Worm (Caenorhabditis elegans): ENCODE measurements around the gene R13H4.6.

The R13H4.6 gene

ce11 chrV:11857756-11858155, 5.2 kb upstream of the R13H4.6 start:
- TF ChIP-seq hmg-4 (GFP tag; optimal IDR thresholded peaks at IDR 0.05) (no peak), F13C5.2 (tag; optimal IDR thresholded peaks at IDR 0.05) (no peak), tra-4 (tag; optimal IDR thresholded peaks at IDR 0.05) (no peak), hnd-1 (tag; optimal IDR thresholded peaks at IDR 0.05) (no peak), B0310.2 (tag; optimal IDR thresholded peaks at IDR 0.05) (no peak), tbx-11 (GFP tag; IDR thresholded peaks at IDR 0.05) (no peak), flt-1 (GFP tag; IDR thresholded peaks at IDR 0.05) (no peak)

- TF ChIP-seq scrt-1 (GFP tag; IDR thresholded peaks at IDR 0.05): no peak
- no peak for TF ChIP-seq hmg-4 (GFP tag; optimal IDR thresholded peaks at IDR 0.05)
- no peak for TF ChIP-seq hnd-1 (tag; optimal IDR thresholded peaks at IDR 0.05)
- TF ChIP-seq F13C5.2 (tag; optimal IDR thresholded peaks at IDR 0.05): no peak
- TF ChIP-seq flt-1 (GFP tag; IDR thresholded peaks at IDR 0.05): no peak
- TF ChIP-seq aly-1 (tag; optimal IDR thresholded peaks at IDR 0.05): no peak
- TF ChIP-seq ets-7 (tag; optimal IDR thresholded peaks at IDR 0.05): no peak
- TF ChIP-seq pes-1 (GFP tag; IDR thresholded peaks at IDR 0.05): no peak
- no peak for TF ChIP-seq ceh-36 (tag; optimal IDR thresholded peaks at IDR 0.05)
- no peak for TF ChIP-seq ceh-13 (GFP tag; optimal IDR thresholded peaks at IDR 0.05)
- TF ChIP-seq tbx-37 (GFP tag; conservative IDR thresholded peaks at IDR 0.05): no peak
- no peak for TF ChIP-seq tra-4 (tag; optimal IDR thresholded peaks at IDR 0.05)
- no peak for TF ChIP-seq ama-1 (optimal IDR thresholded peaks at IDR 0.05)
- no peak for TF ChIP-seq B0310.2 (tag; optimal IDR thresholded peaks at IDR 0.05)
- TF ChIP-seq hmbx-1 (tag; optimal IDR thresholded peaks at IDR 0.05): no peak
- no peak for TF ChIP-seq sea-1 (GFP tag; conservative IDR thresholded peaks at IDR 0.05)
Measured at ce11 chrV:11858299-11858698, 4.6 kb upstream of the R13H4.6 start.

- TF ChIP-seq hmg-4 (GFP tag; optimal IDR thresholded peaks at IDR 0.05) (no peak), B0310.2 (tag; optimal IDR thresholded peaks at IDR 0.05) (no peak), ceh-36 (tag; optimal IDR thresholded peaks at IDR 0.05) (no peak), hmbx-1 (tag; optimal IDR thresholded peaks at IDR 0.05) (no peak), tra-4 (tag; optimal IDR thresholded peaks at IDR 0.05) (no peak), tbx-37 (GFP tag; conservative IDR thresholded peaks at IDR 0.05) (no peak), sea-1 (GFP tag; conservative IDR thresholded peaks at IDR 0.05) (no peak), ceh-13 (GFP tag; optimal IDR thresholded peaks at IDR 0.05) (no peak)
Measured at ce11 chrV:11859082-11859858, 3.6 kb upstream of the R13H4.6 start.

- TF ChIP-seq F13C5.2 (tag; optimal IDR thresholded peaks at IDR 0.05) (no peak), hmbx-1 (tag; optimal IDR thresholded peaks at IDR 0.05) (no peak), tra-4 (tag; optimal IDR thresholded peaks at IDR 0.05) (no peak), flt-1 (GFP tag; IDR thresholded peaks at IDR 0.05) (no peak), scrt-1 (GFP tag; IDR thresholded peaks at IDR 0.05) (no peak), hnd-1 (tag; optimal IDR thresholded peaks at IDR 0.05) (no peak), tbx-37 (GFP tag; conservative IDR thresholded peaks at IDR 0.05) (no peak), sea-1 (GFP tag; conservative IDR thresholded peaks at IDR 0.05) (no peak), ets-7 (tag; optimal IDR thresholded peaks at IDR 0.05) (no peak), aly-1 (tag; optimal IDR thresholded peaks at IDR 0.05) (no peak), tbx-11 (GFP tag; IDR thresholded peaks at IDR 0.05) (no peak)
Measured at ce11 chrV:11860375-11860774, 2.5 kb upstream of the R13H4.6 start, which contains the start of gene R13H4.5. TSS of gene R13H4.5 (plus strand) at chrV:11860675.

ce11 chrV:11861880-11862544, 905 bp upstream of the R13H4.6 start:
- TF ChIP-seq tra-4 (tag; optimal IDR thresholded peaks at IDR 0.05) (no peak), B0310.2 (tag; optimal IDR thresholded peaks at IDR 0.05) (no peak), ama-1 (optimal IDR thresholded peaks at IDR 0.05) (no peak), scrt-1 (GFP tag; IDR thresholded peaks at IDR 0.05) (no peak), ceh-13 (GFP tag; optimal IDR thresholded peaks at IDR 0.05) (no peak), hnd-1 (tag; optimal IDR thresholded peaks at IDR 0.05) (no peak), F13C5.2 (tag; optimal IDR thresholded peaks at IDR 0.05) (no peak), hmbx-1 (tag; optimal IDR thresholded peaks at IDR 0.05) (no peak), aly-1 (tag; optimal IDR thresholded peaks at IDR 0.05) (no peak), tbx-11 (GFP tag; IDR thresholded peaks at IDR 0.05) (no peak), hmg-4 (GFP tag; optimal IDR thresholded peaks at IDR 0.05) (no peak), tbx-37 (GFP tag; conservative IDR thresholded peaks at IDR 0.05) (no peak), sea-1 (GFP tag; conservative IDR thresholded peaks at IDR 0.05) (no peak), ceh-36 (tag; optimal IDR thresholded peaks at IDR 0.05) (no peak), flt-1 (GFP tag; IDR thresholded peaks at IDR 0.05) (no peak)

- TF ChIP-seq tbx-11 (GFP tag; IDR thresholded peaks at IDR 0.05) (no peak), B0310.2 (tag; optimal IDR thresholded peaks at IDR 0.05) (no peak), tbx-37 (GFP tag; conservative IDR thresholded peaks at IDR 0.05) (no peak), scrt-1 (GFP tag; IDR thresholded peaks at IDR 0.05) (no peak), F13C5.2 (tag; optimal IDR thresholded peaks at IDR 0.05) (no peak), flt-1 (GFP tag; IDR thresholded peaks at IDR 0.05) (no peak), hmg-4 (GFP tag; optimal IDR thresholded peaks at IDR 0.05) (no peak), pes-1 (GFP tag; IDR thresholded peaks at IDR 0.05) (no peak), ama-1 (optimal IDR thresholded peaks at IDR 0.05) (no peak), hmbx-1 (tag; optimal IDR thresholded peaks at IDR 0.05) (no peak), tra-4 (tag; optimal IDR thresholded peaks at IDR 0.05) (no peak)
Measured at ce11 chrV:11868142-11868541, 5.2 kb downstream of the R13H4.6 start, which contains the start of gene R13H4.7. TSS of gene R13H4.7 (minus strand) at chrV:11868242.

ce11 chrV:11875060-11875459, 12.1 kb downstream of the R13H4.6 start, which contains the start of gene sulp-4:
TSS of gene sulp-4 (plus strand) at chrV:11875360.
- TF ChIP-seq pes-1 (GFP tag; IDR thresholded peaks at IDR 0.05): no peak
- TF ChIP-seq scrt-1 (GFP tag; IDR thresholded peaks at IDR 0.05): no peak
- no peak for TF ChIP-seq hnd-1 (tag; optimal IDR thresholded peaks at IDR 0.05)
- no peak for TF ChIP-seq ceh-13 (GFP tag; optimal IDR thresholded peaks at IDR 0.05)
- TF ChIP-seq F13C5.2 (tag; optimal IDR thresholded peaks at IDR 0.05): no peak
- no peak for TF ChIP-seq hmg-4 (GFP tag; optimal IDR thresholded peaks at IDR 0.05)
- no peak for TF ChIP-seq aly-1 (tag; optimal IDR thresholded peaks at IDR 0.05)
- TF ChIP-seq hmbx-1 (tag; optimal IDR thresholded peaks at IDR 0.05): no peak
- TF ChIP-seq tbx-37 (GFP tag; conservative IDR thresholded peaks at IDR 0.05): no peak
- TF ChIP-seq ceh-36 (tag; optimal IDR thresholded peaks at IDR 0.05): no peak
- TF ChIP-seq ets-7 (tag; optimal IDR thresholded peaks at IDR 0.05): no peak
- no peak for TF ChIP-seq flt-1 (GFP tag; IDR thresholded peaks at IDR 0.05)
- no peak for TF ChIP-seq ama-1 (optimal IDR thresholded peaks at IDR 0.05)
- no peak for TF ChIP-seq sea-1 (GFP tag; conservative IDR thresholded peaks at IDR 0.05)
- no peak for TF ChIP-seq tra-4 (tag; optimal IDR thresholded peaks at IDR 0.05)
- TF ChIP-seq B0310.2 (tag; optimal IDR thresholded peaks at IDR 0.05): no peak
